Worm (Caenorhabditis elegans) whole organism, late embryonic: ENCODE data around the gene Y16E11A.4.

Source experiments
- dmd-4 ChIP-seq: sonication (generic microtip); optimal IDR thresholded peaks from 2 replicates; lab custom pipeline; 2016; ENCODE audit warnings: borderline replicate concordance, missing genetic modification characterization, missing compliant biosample characterization
- dve-1 ChIP-seq: sonication (generic microtip); optimal IDR thresholded peaks from 2 replicates; lab custom pipeline; 2017; ENCODE audit warnings: antibody characterized with exemption, mild to moderate bottlenecking, missing genetic modification characterization, missing compliant biosample characterization
- fkh-10 ChIP-seq: fragments of 150-350 bp; optimal IDR thresholded peaks from 2 replicates; lab custom pipeline; 2014; ENCODE audit warnings: missing biosample characterization, missing genetic modification reagents, missing genetic modification characterization
- nfya-1 ChIP-seq: sonication (generic microtip); optimal IDR thresholded peaks from 2 replicates; lab custom pipeline; 2017; ENCODE audit warnings: missing genetic modification characterization, mild to moderate bottlenecking, missing compliant biosample characterization, antibody characterized with exemption, moderate library complexity
- nhr-11 ChIP-seq: fragments of 150-350 bp; optimal IDR thresholded peaks from 2 replicates; lab custom pipeline; 2014; ENCODE audit warnings: missing biosample characterization, missing genetic modification characterization
- pag-3 ChIP-seq: sonication (generic microtip); optimal IDR thresholded peaks from 2 replicates; lab custom pipeline; 2016; ENCODE audit warnings: missing compliant biosample characterization, missing genetic modification characterization, borderline replicate concordance
- pax-1 ChIP-seq: fragments of 150-350 bp; optimal IDR thresholded peaks from 2 replicates; lab custom pipeline; 2014; ENCODE audit warnings: missing biosample characterization, missing genetic modification characterization
- syd-9 ChIP-seq: sonication (generic microtip); optimal IDR thresholded peaks from 2 replicates; lab custom pipeline; 2016; ENCODE audit warnings: mild to moderate bottlenecking, missing genetic modification characterization, moderate library complexity, missing compliant biosample characterization
- tbx-2 ChIP-seq: sonication (generic microtip); optimal IDR thresholded peaks from 2 replicates; lab custom pipeline; 2016; ENCODE audit warnings: missing genetic modification characterization, missing compliant biosample characterization
- tbx-7 ChIP-seq: sonication (generic microtip); optimal IDR thresholded peaks from 2 replicates; lab custom pipeline; 2016; ENCODE audit warnings: missing genotype, missing genetic modification characterization, missing compliant biosample characterization
- zip-5 ChIP-seq: sonication (generic microtip); optimal IDR thresholded peaks from 2 replicates; lab custom pipeline; 2016; ENCODE audit warnings: missing genetic modification characterization, missing compliant biosample characterization

DNA sequence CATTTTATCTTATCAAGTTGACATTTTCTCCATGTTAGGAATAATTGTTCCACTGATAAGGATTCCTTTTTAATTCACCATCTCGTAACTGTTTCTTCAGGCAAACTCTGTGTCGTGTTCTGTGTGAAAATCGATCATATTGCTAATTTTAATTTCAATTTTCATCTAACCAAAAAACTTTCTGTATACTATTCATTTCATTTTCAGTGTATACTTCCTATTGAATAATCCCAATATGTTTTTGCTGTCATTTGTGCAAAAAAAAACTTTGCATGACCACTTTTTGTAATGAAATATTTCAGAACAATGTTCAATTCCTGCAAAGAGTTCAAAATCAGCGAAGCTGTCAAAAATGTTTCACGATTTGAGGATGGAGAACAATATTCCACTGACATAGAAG is at the start of gene Y16E11A.4:
- TF ChIP-seq tbx-2 (tag; lab: Kevin White, UChicago) = no peak
- TF ChIP-seq nhr-11 (tag; lab: Kevin White, UChicago) = no peak
- TF ChIP-seq dmd-4 (tag; lab: Kevin White, UChicago) = no peak
- TF ChIP-seq dve-1 (tag; lab: Kevin White, UChicago) = no peak
- no peak for TF ChIP-seq fkh-10 (GFP tag; lab: Kevin White, UChicago)
- no peak for TF ChIP-seq pax-1 (tag; lab: Kevin White, UChicago)
- no peak for TF ChIP-seq pag-3 (tag; lab: Kevin White, UChicago)
- TF ChIP-seq tbx-7 (tag; lab: Kevin White, UChicago) = no peak
- no peak for TF ChIP-seq nfya-1 (tag; lab: Kevin White, UChicago)
- no peak for TF ChIP-seq zip-5 (tag; lab: Kevin White, UChicago)
- no peak for TF ChIP-seq syd-9 (tag; lab: Kevin White, UChicago)
